Worm (Caenorhabditis elegans) whole organism, L4 larva: ENCODE data around the gene T11F9.21.

Source experiments
- F49E8.2 ChIP-seq: sonication (generic microtip); optimal IDR thresholded peaks from 2 replicates; lab custom pipeline; 2016; ENCODE audit warnings: missing compliant biosample characterization, mild to moderate bottlenecking, missing genetic modification characterization, borderline replicate concordance
- R02D3.7 ChIP-seq: fragments of 150-350 bp; sonication (generic microtip); optimal IDR thresholded peaks from 3 replicates; lab custom pipeline; 2014; ENCODE audit warnings: missing biosample characterization, missing genetic modification characterization
- ceh-44 ChIP-seq: fragments of 200-800 bp; sonication (Bioruptor generic); IDR thresholded peaks from 2 replicates; pipeline ENCODE4 v1.3.6; 2022; ENCODE audit warnings: missing genetic modification reagents, missing genetic modification characterization, missing compliant biosample characterization
- ces-1 ChIP-seq: fragments of 150-350 bp; sonication (generic microtip); optimal IDR thresholded peaks from 4 replicates; lab custom pipeline; 2014; ENCODE audit warnings: missing biosample characterization, missing genetic modification reagents, missing genetic modification characterization
- dmd-8 ChIP-seq: fragments of 200-800 bp; sonication (Bioruptor generic); IDR thresholded peaks from 2 replicates; pipeline ENCODE4 v1.3.6; 2022; ENCODE audit warnings: missing genetic modification characterization, missing compliant biosample characterization
- egl-27 ChIP-seq: sonication (generic microtip); optimal IDR thresholded peaks from 3 replicates; lab custom pipeline; 2017; ENCODE audit warnings: missing biosample characterization, missing genetic modification reagents, missing genetic modification characterization
- lin-15B ChIP-seq: fragments of 150-350 bp; sonication (generic microtip); optimal IDR thresholded peaks from 3 replicates; lab custom pipeline; 2014; ENCODE audit warnings: missing biosample characterization, missing genetic modification characterization
- lin-29 ChIP-seq: fragments of 200-800 bp; sonication (Bioruptor generic); IDR thresholded peaks from 2 replicates; pipeline ENCODE4 v1.3.6; 2022; ENCODE audit warnings: missing genetic modification reagents, missing genetic modification characterization, missing compliant biosample characterization
- madf-9 ChIP-seq: fragments of 200-800 bp; sonication (Bioruptor generic); conservative IDR thresholded peaks from 2 replicates; pipeline ENCODE4 v1.3.6; 2022; ENCODE audit warnings: missing genetic modification reagents, missing genetic modification characterization, missing compliant biosample characterization
- mdt-29 ChIP-seq: fragments of 200-800 bp; sonication (Bioruptor generic); IDR thresholded peaks from 2 replicates; pipeline ENCODE4 v1.3.6; 2022; ENCODE audit warnings: missing genetic modification reagents, missing genetic modification characterization, missing compliant biosample characterization
- nhr-77 ChIP-seq: fragments of 150-350 bp; optimal IDR thresholded peaks from 2 replicates; lab custom pipeline; 2014; ENCODE audit warnings: missing biosample characterization, missing genetic modification characterization
- saeg-2 ChIP-seq: fragments of 200-800 bp; sonication (Bioruptor generic); IDR thresholded peaks from 2 replicates; pipeline ENCODE4 v1.3.6; 2022; ENCODE audit warnings: missing genetic modification reagents, missing genetic modification characterization, missing compliant biosample characterization
- unc-130 ChIP-seq: sonication (generic microtip); optimal IDR thresholded peaks from 2 replicates; lab custom pipeline; 2016; ENCODE audit warnings: missing genetic modification reagents, missing genetic modification characterization, missing compliant biosample characterization
- unc-62 ChIP-seq, 3 experiments: fragments of 150-350 bp in 1 of 3; sonication (generic microtip); optimal IDR thresholded peaks in 2 of 3; peaks in 1 of 3; 1 replicate in 1 of 3; 2 replicates in 2 of 3; lab custom pipeline; 2014 to 2017; ENCODE audit warnings: missing biosample characterization in 3 of 3, missing genetic modification characterization in 3 of 3, missing genetic modification reagents in 3 of 3, missing genotype in 1 of 3

DNA sequence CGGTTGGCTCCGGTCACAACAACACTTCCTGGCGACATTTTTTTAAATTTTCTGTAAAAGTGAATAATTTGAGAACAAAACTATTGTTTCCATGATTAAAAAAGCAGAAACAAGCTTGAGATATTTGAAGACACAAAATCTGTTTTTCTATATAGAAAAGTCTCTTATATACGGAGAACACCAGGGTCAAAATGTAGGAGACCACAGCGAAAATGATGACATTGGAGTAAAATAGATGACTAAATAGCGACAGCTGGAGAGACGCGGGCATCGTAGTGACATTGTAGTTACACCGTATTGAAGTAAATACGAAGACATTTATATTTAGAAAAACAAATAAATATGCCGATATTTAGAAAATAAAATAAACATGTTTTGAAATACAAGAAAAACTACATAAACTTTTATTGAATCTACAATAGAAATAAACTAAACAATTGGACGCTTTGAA, 23.6 kb downstream of the T11F9.21 start, which contains the start of gene sdz-8:
- no peak for TF ChIP-seq dmd-8 (GFP tag; lab: Robert Waterston, UW)
- no peak for TF ChIP-seq ces-1 (GFP tag; lab: Kevin White, UChicago)
- no peak for TF ChIP-seq saeg-2 (GFP tag; lab: Robert Waterston, UW)
- TF ChIP-seq madf-9 (GFP tag; lab: Robert Waterston, UW) = no peak
- TF ChIP-seq unc-130 (GFP tag; lab: Kevin White, UChicago) = no peak
- TF ChIP-seq F49E8.2 (tag; lab: Kevin White, UChicago) = no peak
- TF ChIP-seq mdt-29 = no peak
- TF ChIP-seq egl-27 (tag; lab: Kevin White, UChicago) = no peak
- TF ChIP-seq lin-15B = no peak
- TF ChIP-seq R02D3.7 (tag; lab: Kevin White, UChicago) = no peak
- no peak for TF ChIP-seq ceh-44
- TF ChIP-seq lin-29 (GFP tag; lab: Robert Waterston, UW) = no peak
- no peak for TF ChIP-seq unc-62 (GFP tag; optimal IDR thresholded peaks at IDR 0.05 in 1 of 2; lab: Kevin White, UChicago)
- TF ChIP-seq unc-62 (tag; optimal IDR thresholded peaks at IDR 0.05; lab: Kevin White, UChicago) = no peak
- no peak for TF ChIP-seq nhr-77 (tag; lab: Kevin White, UChicago)
